Worm (Caenorhabditis elegans): Measurements from ENCODE around the gene F21C10.4.
"Not testable (repeated sequence)": the region's sequence is repeated elsewhere in the genome, so short reads cannot be mapped to it uniquely, and the experiment has no call there.

The F21C10.4 gene

ce11 chrV:9085845-9086244 lies 40.6 kb upstream of the F21C10.4 start (continued):
- TF ChIP-seq lin-39 (tag; optimal IDR thresholded peaks at IDR 0.05): no peak
- TF ChIP-seq ZK546.5 (tag; optimal IDR thresholded peaks at IDR 0.05): no peak
- TF ChIP-seq lin-13 (GFP tag; optimal IDR thresholded peaks at IDR 0.05): no peak
- TF ChIP-seq ama-1 (optimal IDR thresholded peaks at IDR 0.05): no peak
- TF ChIP-seq lim-7 (GFP tag; IDR thresholded peaks at IDR 0.05): no peak
- peak; percentile 13; the same call in 1 of the 2 replicates for TF ChIP-seq dmd-6 (GFP tag; IDR thresholded peaks at IDR 0.05)
- peak; percentile 17 for TF ChIP-seq cey-2 (tag; optimal IDR thresholded peaks at IDR 0.05; ENCODE audit: borderline replicate concordance, insufficient read depth)
- TF ChIP-seq Y5F2A.4 (GFP tag; optimal IDR thresholded peaks at IDR 0.05): no peak
- no peak for TF ChIP-seq ceh-82 (tag; optimal IDR thresholded peaks at IDR 0.05)

DNA sequence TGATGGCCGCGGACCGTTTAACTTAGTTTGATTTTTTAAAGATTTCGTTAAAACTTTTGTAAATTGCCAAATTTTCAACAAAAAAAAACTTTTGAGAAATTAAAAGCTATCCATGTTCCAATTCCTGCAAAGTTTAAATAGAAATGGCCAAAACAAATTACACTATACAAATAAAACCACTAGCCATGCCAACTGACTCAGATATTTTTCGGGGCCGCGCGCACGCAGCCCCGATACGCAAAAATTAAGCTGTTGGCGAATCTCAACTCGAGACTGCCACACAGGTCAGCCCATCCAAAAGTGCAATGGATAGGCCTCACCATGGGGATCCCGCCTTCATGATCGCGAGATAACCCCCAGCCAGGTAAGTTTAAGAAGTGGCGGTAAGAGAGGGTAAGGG lies 39.8 kb upstream of the F21C10.4 start:
- TF ChIP-seq php-3 (GFP tag; IDR thresholded peaks at IDR 0.05) (peak; percentile 27; the same call in 1 of the 2 replicates), T26A8.4 (GFP tag; IDR thresholded peaks at IDR 0.05) (0 out of 2 replicates have a peak, but pooled peaks have one; percentile 39), lim-7 (GFP tag; IDR thresholded peaks at IDR 0.05) (0 out of 2 replicates have a peak, but pooled peaks have one; percentile 16), ceh-44 (GFP tag; IDR thresholded peaks at IDR 0.05) (peak; percentile 41; the same call in 1 of the 2 replicates), madf-5 (GFP tag; IDR thresholded peaks at IDR 0.05) (0 out of 4 replicates have a peak, but pooled peaks of 1 of the 2 experiments have one; percentile 33), pha-4 (GFP tag; IDR thresholded peaks at IDR 0.05) (peak; percentile 68), set-16 (GFP tag; IDR thresholded peaks at IDR 0.05) (0 out of 2 replicates have a peak, but pooled peaks have one; percentile 15), lin-38 (GFP tag; IDR thresholded peaks at IDR 0.05) (peak; percentile 44; the same call in 1 of the 2 replicates), zfp-3 (GFP tag; conservative IDR thresholded peaks at IDR 0.05) (peak; percentile 76; the same call in 1 of the 2 replicates), mdt-29 (GFP tag; IDR thresholded peaks at IDR 0.05) (peak; percentile 15; the same call in 1 of the 2 replicates), ctbp-1 (GFP tag; IDR thresholded peaks at IDR 0.05) (peak; percentile 64; the same call in 1 of the 2 replicates), egl-43 (GFP tag; IDR thresholded peaks at IDR 0.05) (peak; percentile 53; the same call in 1 of the 2 replicates)
- TF ChIP-seq pha-4 (tag; optimal IDR thresholded peaks at IDR 0.05): not testable (repeated sequence)

- TF ChIP-seq daf-19 (GFP tag; conservative IDR thresholded peaks at IDR 0.05): peak; percentile 85; the same call in 1 of the 2 replicates
- 0 out of 4 replicates have a peak, but pooled peaks of 1 of the 2 experiments have one; percentile 35 for TF ChIP-seq madf-5 (GFP tag; IDR thresholded peaks at IDR 0.05)
- TF ChIP-seq ceh-44 (GFP tag; IDR thresholded peaks at IDR 0.05): no peak
- TF ChIP-seq ctbp-1 (GFP tag; IDR thresholded peaks at IDR 0.05): peak; percentile 88
- TF ChIP-seq nhr-6 (tag; optimal IDR thresholded peaks at IDR 0.05): no peak
- TF ChIP-seq tra-1 (GFP tag; IDR thresholded peaks at IDR 0.05): no peak
- TF ChIP-seq nhr-41 (GFP tag; IDR thresholded peaks at IDR 0.05): peak; percentile 63
- TF ChIP-seq php-3 (GFP tag; IDR thresholded peaks at IDR 0.05): peak; percentile 53
- TF ChIP-seq jun-1 (tag; optimal IDR thresholded peaks at IDR 0.05): no peak
- no peak for TF ChIP-seq mdl-1 (tag; optimal IDR thresholded peaks at IDR 0.05)
- peak; percentile 80 for TF ChIP-seq snpc-1.2 (GFP tag; IDR thresholded peaks at IDR 0.05)
- TF ChIP-seq F26F4.8 (GFP tag; conservative IDR thresholded peaks at IDR 0.05): no peak
- TF ChIP-seq sdz-12 (GFP tag; optimal IDR thresholded peaks at IDR 0.05): peak; percentile 36
- peak; percentile 67; the same call in 1 of the 2 replicates for TF ChIP-seq hmg-1.1 (GFP tag; IDR thresholded peaks at IDR 0.05)
- TF ChIP-seq lin-38 (GFP tag; IDR thresholded peaks at IDR 0.05): peak; percentile 42
- peak; percentile 64 for TF ChIP-seq Y75B8A.6 (GFP tag; IDR thresholded peaks at IDR 0.05)
- TF ChIP-seq lin-29 (GFP tag; IDR thresholded peaks at IDR 0.05): peak; percentile 36; the same call in 1 of the 2 replicates
- TF ChIP-seq mep-1 (tag; optimal IDR thresholded peaks at IDR 0.05): no peak
- TF ChIP-seq T26A8.4 (GFP tag; IDR thresholded peaks at IDR 0.05): peak; percentile 76; the same call in 1 of the 2 replicates
- TF ChIP-seq mdt-29 (GFP tag; IDR thresholded peaks at IDR 0.05): peak; percentile 78; the same call in 1 of the 2 replicates
- TF ChIP-seq ceh-62 (tag; optimal IDR thresholded peaks at IDR 0.05): no peak
- peak; percentile 46; the same call in 1 of the 2 replicates for TF ChIP-seq vab-7 (GFP tag; IDR thresholded peaks at IDR 0.05)
- TF ChIP-seq hlh-11 (tag; optimal IDR thresholded peaks at IDR 0.05): peak; percentile 12
- peak; percentile 56; the same call in 1 of the 2 replicates for TF ChIP-seq egl-43 (GFP tag; IDR thresholded peaks at IDR 0.05)
- TF ChIP-seq lin-1 (GFP tag; IDR thresholded peaks at IDR 0.05): peak; percentile 36; the same call in 1 of the 2 replicates
- TF ChIP-seq zfp-3 (GFP tag; conservative IDR thresholded peaks at IDR 0.05): peak; percentile 96
- peak; percentile 71 for TF ChIP-seq pha-4 (GFP tag; IDR thresholded peaks at IDR 0.05)
- no peak for TF ChIP-seq pha-4 (tag; optimal IDR thresholded peaks at IDR 0.05)
- no peak for TF ChIP-seq Y5F2A.4 (GFP tag; optimal IDR thresholded peaks at IDR 0.05)
- TF ChIP-seq dmd-9 (GFP tag; IDR thresholded peaks at IDR 0.05): 0 out of 2 replicates have a peak, but pooled peaks have one; percentile 47
- 0 out of 2 replicates have a peak, but pooled peaks have one; percentile 6 for TF ChIP-seq lim-7 (GFP tag; IDR thresholded peaks at IDR 0.05)
- TF ChIP-seq dmd-6 (GFP tag; IDR thresholded peaks at IDR 0.05): peak; percentile 60
Observed at ce11 chrV:9088758-9089157, 37.7 kb upstream of the F21C10.4 start.
